Worm (Caenorhabditis elegans) whole organism, early embryonic: Measurements from ENCODE around the gene fbxa-155.

Experiments
- F13C5.2 ChIP-seq: sonication (generic microtip); optimal IDR thresholded peaks from 2 replicates; lab custom pipeline; 2017; ENCODE audit warnings: mild to moderate bottlenecking, missing genetic modification characterization, inconsistent platforms, missing compliant biosample characterization
- ceh-36 ChIP-seq: sonication (generic microtip); optimal IDR thresholded peaks from 2 replicates; lab custom pipeline; 2016; ENCODE audit warnings: missing genetic modification characterization, inconsistent platforms, missing compliant biosample characterization
- flt-1 ChIP-seq: fragments of 200-800 bp; sonication (Bioruptor generic); IDR thresholded peaks from 2 replicates; pipeline ENCODE4 v1.3.6; 2022; ENCODE audit warnings: missing genetic modification characterization, missing compliant biosample characterization
- pes-1 ChIP-seq: fragments of 200-800 bp; sonication (Bioruptor generic); IDR thresholded peaks from 2 replicates; pipeline ENCODE4 v1.3.6; 2022; ENCODE audit warnings: missing genetic modification reagents, missing genetic modification characterization, missing compliant biosample characterization
- scrt-1 ChIP-seq: fragments of 200-800 bp; sonication (Bioruptor generic); IDR thresholded peaks from 2 replicates; pipeline ENCODE4 v1.3.6; 2022; ENCODE audit warnings: missing genetic modification characterization, missing compliant biosample characterization
- tra-4 ChIP-seq: sonication (generic microtip); optimal IDR thresholded peaks from 2 replicates; lab custom pipeline; 2017; ENCODE audit warnings: missing genetic modification characterization, missing compliant biosample characterization

fbxa-155 gene

ce11 chrIII:9963447-9963846, 46.6 kb downstream of the fbxa-155 start:
- TF ChIP-seq ceh-36 (tag; lab: Kevin White, UChicago) (no peak), scrt-1 (no peak), tra-4 (no peak), F13C5.2 (no peak), flt-1 (GFP tag; lab: Robert Waterston, UW) (no peak), pes-1 (GFP tag; lab: Robert Waterston, UW) (no peak)
